Worm (Caenorhabditis elegans): Measurements from ENCODE around the gene C34E10.12.

Gene C34E10.12

ce11 chrIII:5217511-5217910 lies 10.2 kb downstream of the C34E10.12 start, which contains the start of gene cutl-19:
TSS of gene cutl-19 (minus strand) at chrIII:5217611.
- TF ChIP-seq ztf-23 (GFP tag; IDR thresholded peaks at IDR 0.05): no peak
- TF ChIP-seq flt-1 (GFP tag; IDR thresholded peaks at IDR 0.05): no peak
- no peak for TF ChIP-seq klf-2 (GFP tag; conservative IDR thresholded peaks at IDR 0.05)
- no peak for TF ChIP-seq cog-1 (tag; optimal IDR thresholded peaks at IDR 0.05)
- TF ChIP-seq ref-1 (GFP tag; conservative IDR thresholded peaks at IDR 0.05): no peak
- no peak for TF ChIP-seq T22C8.4 (GFP tag; IDR thresholded peaks at IDR 0.05)
- TF ChIP-seq ztf-29 (GFP tag; IDR thresholded peaks at IDR 0.05): no peak

- no peak for TF ChIP-seq med-1 (GFP tag; optimal IDR thresholded peaks at IDR 0.05; ENCODE audit: insufficient read depth)
- TF ChIP-seq cog-1 (tag; optimal IDR thresholded peaks at IDR 0.05): no peak
- no peak for TF ChIP-seq ref-1 (GFP tag; conservative IDR thresholded peaks at IDR 0.05)
- no peak for TF ChIP-seq ztf-23 (GFP tag; IDR thresholded peaks at IDR 0.05)
- no peak for TF ChIP-seq ztf-29 (GFP tag; IDR thresholded peaks at IDR 0.05)
- no peak for TF ChIP-seq klf-2 (GFP tag; conservative IDR thresholded peaks at IDR 0.05)
- TF ChIP-seq T22C8.4 (GFP tag; IDR thresholded peaks at IDR 0.05): no peak
- TF ChIP-seq flt-1 (GFP tag; IDR thresholded peaks at IDR 0.05): no peak
These were observed 12.3 kb downstream of the C34E10.12 start, which contains the start of gene ZC155.4 for ce11 chrIII:5215375-5215774. TSS of gene ZC155.4 (minus strand) at chrIII:5215475.

- TF ChIP-seq med-1 (GFP tag; optimal IDR thresholded peaks at IDR 0.05; ENCODE audit: insufficient read depth) (no peak), tab-1 (GFP tag; IDR thresholded peaks at IDR 0.05) (no peak), ztf-29 (GFP tag; IDR thresholded peaks at IDR 0.05) (no peak), ref-1 (GFP tag; conservative IDR thresholded peaks at IDR 0.05) (no peak), klf-2 (GFP tag; conservative IDR thresholded peaks at IDR 0.05) (no peak), cog-1 (tag; optimal IDR thresholded peaks at IDR 0.05) (no peak), T22C8.4 (GFP tag; IDR thresholded peaks at IDR 0.05) (no peak), flt-1 (GFP tag; IDR thresholded peaks at IDR 0.05) (no peak), ztf-23 (GFP tag; IDR thresholded peaks at IDR 0.05) (no peak)
These were observed 13.5 kb downstream of the C34E10.12 start for ce11 chrIII:5214162-5214561.

ce11 chrIII:5211137-5211648 lies 16.5 kb downstream of the C34E10.12 start:
- peak; percentile 78 for TF ChIP-seq ztf-23 (GFP tag; IDR thresholded peaks at IDR 0.05)
- peak; percentile 88 for TF ChIP-seq tab-1 (GFP tag; IDR thresholded peaks at IDR 0.05)
- peak; percentile 65; the same call in 1 of the 2 replicates for TF ChIP-seq ref-1 (GFP tag; conservative IDR thresholded peaks at IDR 0.05)
- TF ChIP-seq flt-1 (GFP tag; IDR thresholded peaks at IDR 0.05): peak; percentile 80; the same call in 1 of the 2 replicates
- peak; percentile 75 for TF ChIP-seq klf-2 (GFP tag; conservative IDR thresholded peaks at IDR 0.05)
- peak; percentile 42; the same call in 1 of the 2 replicates for TF ChIP-seq ztf-29 (GFP tag; IDR thresholded peaks at IDR 0.05)
- peak; percentile 12 for TF ChIP-seq med-1 (GFP tag; optimal IDR thresholded peaks at IDR 0.05; ENCODE audit: insufficient read depth)

ce11 chrIII:5210269-5210668 lies 17.4 kb downstream of the C34E10.12 start:
- no peak for TF ChIP-seq tab-1 (GFP tag; IDR thresholded peaks at IDR 0.05)
- TF ChIP-seq cog-1 (tag; optimal IDR thresholded peaks at IDR 0.05): no peak
- TF ChIP-seq T22C8.4 (GFP tag; IDR thresholded peaks at IDR 0.05): no peak
- no peak for TF ChIP-seq ztf-29 (GFP tag; IDR thresholded peaks at IDR 0.05)
- TF ChIP-seq med-1 (GFP tag; optimal IDR thresholded peaks at IDR 0.05; ENCODE audit: insufficient read depth): no peak
- no peak for TF ChIP-seq ref-1 (GFP tag; conservative IDR thresholded peaks at IDR 0.05)
- no peak for TF ChIP-seq klf-2 (GFP tag; conservative IDR thresholded peaks at IDR 0.05)
- TF ChIP-seq ztf-23 (GFP tag; IDR thresholded peaks at IDR 0.05): no peak
- no peak for TF ChIP-seq flt-1 (GFP tag; IDR thresholded peaks at IDR 0.05)

ce11 chrIII:5208992-5209391 lies 18.7 kb downstream of the C34E10.12 start, which contains the start of gene syx-16:
TSS of gene syx-16 (minus strand) at chrIII:5209109.
- TF ChIP-seq ref-1 (GFP tag; conservative IDR thresholded peaks at IDR 0.05) (no peak), med-1 (GFP tag; optimal IDR thresholded peaks at IDR 0.05; ENCODE audit: insufficient read depth) (no peak), T22C8.4 (GFP tag; IDR thresholded peaks at IDR 0.05) (no peak), ztf-23 (GFP tag; IDR thresholded peaks at IDR 0.05) (no peak), ztf-29 (GFP tag; IDR thresholded peaks at IDR 0.05) (no peak), klf-2 (GFP tag; conservative IDR thresholded peaks at IDR 0.05) (no peak)

ce11 chrIII:5206861-5207414 lies 20.7 kb downstream of the C34E10.12 start, which contains the start of gene morc-1:
TSS of gene morc-1 (minus strand) at chrIII:5206911.
- TF ChIP-seq ztf-29 (GFP tag; IDR thresholded peaks at IDR 0.05) (no peak), cog-1 (tag; optimal IDR thresholded peaks at IDR 0.05) (no peak), T22C8.4 (GFP tag; IDR thresholded peaks at IDR 0.05) (no peak), tab-1 (GFP tag; IDR thresholded peaks at IDR 0.05) (no peak), ref-1 (GFP tag; conservative IDR thresholded peaks at IDR 0.05) (no peak), ztf-23 (GFP tag; IDR thresholded peaks at IDR 0.05) (no peak), klf-2 (GFP tag; conservative IDR thresholded peaks at IDR 0.05) (no peak)

ce11 chrIII:5203310-5203709 lies 24.4 kb downstream of the C34E10.12 start:
- TF ChIP-seq tab-1 (GFP tag; IDR thresholded peaks at IDR 0.05) (no peak), T22C8.4 (GFP tag; IDR thresholded peaks at IDR 0.05) (no peak), med-1 (GFP tag; optimal IDR thresholded peaks at IDR 0.05; ENCODE audit: insufficient read depth) (no peak), flt-1 (GFP tag; IDR thresholded peaks at IDR 0.05) (no peak), cog-1 (tag; optimal IDR thresholded peaks at IDR 0.05) (no peak), klf-2 (GFP tag; conservative IDR thresholded peaks at IDR 0.05) (no peak), ztf-29 (GFP tag; IDR thresholded peaks at IDR 0.05) (no peak), ztf-23 (GFP tag; IDR thresholded peaks at IDR 0.05) (no peak), ref-1 (GFP tag; conservative IDR thresholded peaks at IDR 0.05) (no peak)

ce11 chrIII:5202641-5203040 lies 25.0 kb downstream of the C34E10.12 start:
- TF ChIP-seq ztf-23 (GFP tag; IDR thresholded peaks at IDR 0.05): no peak
- no peak for TF ChIP-seq ref-1 (GFP tag; conservative IDR thresholded peaks at IDR 0.05)
- no peak for TF ChIP-seq klf-2 (GFP tag; conservative IDR thresholded peaks at IDR 0.05)
- no peak for TF ChIP-seq tab-1 (GFP tag; IDR thresholded peaks at IDR 0.05)
- no peak for TF ChIP-seq ztf-29 (GFP tag; IDR thresholded peaks at IDR 0.05)
- TF ChIP-seq med-1 (GFP tag; optimal IDR thresholded peaks at IDR 0.05; ENCODE audit: insufficient read depth): no peak
- TF ChIP-seq cog-1 (tag; optimal IDR thresholded peaks at IDR 0.05): no peak
- no peak for TF ChIP-seq T22C8.4 (GFP tag; IDR thresholded peaks at IDR 0.05)
- TF ChIP-seq flt-1 (GFP tag; IDR thresholded peaks at IDR 0.05): no peak
